Fruit fly (Drosophila melanogaster): ENCODE results near the gene Acp62F.

Gene Acp62F

dm6 chr3L:2739450-2739849 is at the start of gene Acp62F:
Gene Acp62F (plus strand): TSS chr3L:2739750.
- no peak for TF ChIP-seq CG15336 (GFP tag; IDR thresholded peaks at IDR 0.05)
- TF ChIP-seq fkh (GFP tag; optimal IDR thresholded peaks at IDR 0.05): no peak
- no peak for TF ChIP-seq Sox15 (GFP tag; optimal IDR thresholded peaks at IDR 0.05)
- no peak for TF ChIP-seq ss (GFP tag; optimal IDR thresholded peaks at IDR 0.05)
- no peak for TF ChIP-seq CG10669 (GFP tag; optimal IDR thresholded peaks at IDR 0.05)
- TF ChIP-seq CG8119 (GFP tag; IDR thresholded peaks at IDR 0.05): no peak
- TF ChIP-seq CG11294 (GFP tag; IDR thresholded peaks at IDR 0.05): no peak
- no peak for TF ChIP-seq acj6 (GFP tag; optimal IDR thresholded peaks at IDR 0.05)
- TF ChIP-seq eg (GFP tag; IDR thresholded peaks at IDR 0.05): no peak

- TF ChIP-seq Sox14 (GFP tag; optimal IDR thresholded peaks at IDR 0.05) (no peak), Ets21C (GFP tag; optimal IDR thresholded peaks at IDR 0.05) (no peak), svp (GFP tag) (no peak), dac (GFP tag; optimal IDR thresholded peaks at IDR 0.05) (no peak), Eip75B (GFP tag; optimal IDR thresholded peaks at IDR 0.05) (no peak), CG6808 (GFP tag; optimal IDR thresholded peaks at IDR 0.05) (no peak), CG6163 (GFP tag; IDR thresholded peaks at IDR 0.05) (no peak), CG8319 (GFP tag; optimal IDR thresholded peaks at IDR 0.05) (no peak), esn (GFP tag; optimal IDR thresholded peaks at IDR 0.05) (no peak), CG9139 (GFP tag; optimal IDR thresholded peaks at IDR 0.05) (no peak)
Observed at dm6 chr3L:2702474-2702873, 37.1 kb upstream of the Acp62F start.

dm6 chr3L:2711462-2712040 is 28.0 kb upstream of the Acp62F start, which contains the start of gene Fife:
Gene Fife (minus strand): TSS chr3L:2711690.
- TF ChIP-seq fd59A (GFP tag; optimal IDR thresholded peaks at IDR 0.05): no peak
- TF ChIP-seq dsx (GFP tag; optimal IDR thresholded peaks at IDR 0.05; ENCODE audit: poor library complexity, severe bottlenecking): no peak
- no peak for TF ChIP-seq vri (GFP tag; optimal IDR thresholded peaks at IDR 0.05)
- no peak for TF ChIP-seq CG34406 (GFP tag; optimal IDR thresholded peaks at IDR 0.05)
- no peak for TF ChIP-seq pdm3 (GFP tag; optimal IDR thresholded peaks at IDR 0.05)
- TF ChIP-seq Smox (GFP tag; optimal IDR thresholded peaks at IDR 0.05): no peak
- TF ChIP-seq CG31627 (GFP tag; optimal IDR thresholded peaks at IDR 0.05): no peak
- no peak for TF ChIP-seq Sox14 (GFP tag; optimal IDR thresholded peaks at IDR 0.05)
- TF ChIP-seq esn (GFP tag; optimal IDR thresholded peaks at IDR 0.05): no peak
- no peak for TF ChIP-seq CG32006 (GFP tag; optimal IDR thresholded peaks at IDR 0.05)
- TF ChIP-seq Eip78C (GFP tag): no peak
- TF ChIP-seq Ets96B (tag; optimal IDR thresholded peaks at IDR 0.05): no peak
- TF ChIP-seq CG11902 (GFP tag; optimal IDR thresholded peaks at IDR 0.05): no peak
- no peak for TF ChIP-seq acj6 (GFP tag; optimal IDR thresholded peaks at IDR 0.05)

dm6 chr3L:2712598-2713216 is 26.8 kb upstream of the Acp62F start:
- no peak for TF ChIP-seq fd85E (GFP tag; optimal IDR thresholded peaks at IDR 0.05)
- no peak for TF ChIP-seq dsx (GFP tag; optimal IDR thresholded peaks at IDR 0.05; ENCODE audit: poor library complexity, severe bottlenecking)
- no peak for TF ChIP-seq lz (GFP tag; optimal IDR thresholded peaks at IDR 0.05)
- no peak for TF ChIP-seq ss (GFP tag; optimal IDR thresholded peaks at IDR 0.05)
- TF ChIP-seq CG9139 (GFP tag; optimal IDR thresholded peaks at IDR 0.05): no peak
- TF ChIP-seq Hr4 (GFP tag; optimal IDR thresholded peaks at IDR 0.05): no peak
- no peak for TF ChIP-seq CG16779 (tag; optimal IDR thresholded peaks at IDR 0.05)
- no peak for TF ChIP-seq CG15336 (GFP tag; IDR thresholded peaks at IDR 0.05)
- TF ChIP-seq CG4318 (GFP tag; optimal IDR thresholded peaks at IDR 0.05): no peak
- TF ChIP-seq CG11902 (GFP tag; optimal IDR thresholded peaks at IDR 0.05): no peak
